Worm (Caenorhabditis elegans) whole organism, mixed stage, embryonic: ENCODE data around the gene nhr-72.

Experiments
- bed-3 ChIP-seq: fragments of 200-800 bp; sonication (Bioruptor generic); optimal IDR thresholded peaks from 3 replicates; lab custom pipeline; 2018; ENCODE audit warnings: mild to moderate bottlenecking, missing genetic modification characterization, moderate library complexity, missing compliant biosample characterization
- blmp-1 ChIP-seq: fragments of 150-350 bp; optimal IDR thresholded peaks from 2 replicates; lab custom pipeline; 2014; ENCODE audit warnings: missing biosample characterization, missing genetic modification characterization
- ces-1 ChIP-seq: fragments of 150-350 bp; optimal IDR thresholded peaks from 2 replicates; lab custom pipeline; 2014; ENCODE audit warnings: missing biosample characterization, missing genetic modification reagents, missing genetic modification characterization
- elt-1 ChIP-seq: sonication (generic microtip); optimal IDR thresholded peaks from 2 replicates; lab custom pipeline; 2017; ENCODE audit warnings: missing genetic modification characterization, mild to moderate bottlenecking, missing compliant biosample characterization, antibody characterized with exemption, moderate library complexity, borderline replicate concordance; ENCODE audit not compliant: insufficient read depth
- lin-32 ChIP-seq: fragments of 200-800 bp; sonication (Bioruptor generic); optimal IDR thresholded peaks from 2 replicates; lab custom pipeline; 2018; ENCODE audit warnings: mild to moderate bottlenecking, missing genetic modification characterization, missing compliant biosample characterization
- nhr-12 ChIP-seq: fragments of 150-350 bp; optimal IDR thresholded peaks from 2 replicates; lab custom pipeline; 2014; ENCODE audit warnings: missing biosample characterization, missing genetic modification characterization
- nhr-237 ChIP-seq: fragments of 150-350 bp; optimal IDR thresholded peaks from 2 replicates; lab custom pipeline; 2014; ENCODE audit warnings: missing biosample characterization, missing genetic modification characterization
- nhr-28 ChIP-seq: fragments of 150-350 bp; optimal IDR thresholded peaks from 2 replicates; lab custom pipeline; 2014; ENCODE audit warnings: missing biosample characterization, missing genetic modification characterization
- nhr-76 ChIP-seq: sonication (generic microtip); optimal IDR thresholded peaks from 2 replicates; lab custom pipeline; 2017; ENCODE audit warnings: missing biosample characterization, missing genetic modification characterization
- pha-4 ChIP-seq: fragments of 150-350 bp; optimal IDR thresholded peaks from 2 replicates; lab custom pipeline; 2018; ENCODE audit warnings: missing biosample characterization, missing genetic modification reagents, missing genetic modification characterization
- unc-62 ChIP-seq: fragments of 150-350 bp; optimal IDR thresholded peaks from 2 replicates; lab custom pipeline; 2014; ENCODE audit warnings: missing biosample characterization, missing genetic modification reagents, missing genetic modification characterization
- ztf-11 ChIP-seq: fragments of 150-350 bp; optimal IDR thresholded peaks from 2 replicates; lab custom pipeline; 2014; ENCODE audit warnings: missing biosample characterization, missing genetic modification characterization

ce11 chrII:3808104-3808503, 42.5 kb downstream of the nhr-72 start, which contains the start of gene F54D10.5:
- TF ChIP-seq ztf-11 (no peak), nhr-76 (no peak), nhr-28 (tag; lab: Kevin White, UChicago) (no peak), lin-32 (GFP tag; lab: Kevin White, UChicago) (no peak), blmp-1 (tag; lab: Kevin White, UChicago) (no peak), nhr-237 (peak; percentile 60), pha-4 (no peak), unc-62 (GFP tag; lab: Kevin White, UChicago) (no peak), elt-1 (tag; lab: Kevin White, UChicago) (no peak), nhr-12 (tag; lab: Kevin White, UChicago) (no peak), bed-3 (no peak), ces-1 (no peak)
